Fruit fly (Drosophila melanogaster): Measurements from ENCODE around the gene CG33784.

The CG33784 gene

dm6 chr3R:10048035-10048774 lies 19.5 kb upstream of the CG33784 start:
- TF ChIP-seq Hr38 (GFP tag; optimal IDR thresholded peaks at IDR 0.05), result no peak
- peak; percentile 75 for TF ChIP-seq lz (GFP tag; optimal IDR thresholded peaks at IDR 0.05)
- no peak for TF ChIP-seq Met (GFP tag; optimal IDR thresholded peaks at IDR 0.05)
- TF ChIP-seq Lpt (GFP tag; optimal IDR thresholded peaks at IDR 0.05), result peak; percentile 34
- TF ChIP-seq CG31627 (GFP tag; optimal IDR thresholded peaks at IDR 0.05), result peak; percentile 57
- TF ChIP-seq CG6808 (GFP tag; optimal IDR thresholded peaks at IDR 0.05), result peak; percentile 39
- no peak for TF ChIP-seq CG9139 (GFP tag; optimal IDR thresholded peaks at IDR 0.05)
- peak; percentile 64 for TF ChIP-seq Ets21C (GFP tag; optimal IDR thresholded peaks at IDR 0.05)
- peak; percentile 47 for TF ChIP-seq Blimp-1 (GFP tag; optimal IDR thresholded peaks at IDR 0.05)
- no peak for TF ChIP-seq CG16779 (tag; optimal IDR thresholded peaks at IDR 0.05)
- TF ChIP-seq Sox102F (GFP tag; optimal IDR thresholded peaks at IDR 0.05), result peak; percentile 83
- no peak for TF ChIP-seq CG1621 (tag; optimal IDR thresholded peaks at IDR 0.05)
- no peak for TF ChIP-seq fkh (GFP tag; optimal IDR thresholded peaks at IDR 0.05)
- TF ChIP-seq salr (GFP tag; optimal IDR thresholded peaks at IDR 0.05), result peak in 1 of 2 experiments; percentile 60
- TF ChIP-seq acj6 (GFP tag; optimal IDR thresholded peaks at IDR 0.05), result peak; percentile 69
- TF ChIP-seq CG4318 (GFP tag; optimal IDR thresholded peaks at IDR 0.05), result no peak
- TF ChIP-seq Gug (GFP tag; IDR thresholded peaks at IDR 0.05), result no peak
- TF ChIP-seq CG10631 (GFP tag; optimal IDR thresholded peaks at IDR 0.05), result peak; percentile 31
- TF ChIP-seq CG11762 (GFP tag; optimal IDR thresholded peaks at IDR 0.05; ENCODE audit: insufficient read depth), result peak; percentile 62
- peak; percentile 69; the same call in 2 of the 3 replicates for TF ChIP-seq CG8119 (GFP tag; IDR thresholded peaks at IDR 0.05)
- peak; percentile 77 for TF ChIP-seq topi (GFP tag; optimal IDR thresholded peaks at IDR 0.05)
- no peak for TF ChIP-seq eg (GFP tag; IDR thresholded peaks at IDR 0.05)
- TF ChIP-seq spab (GFP tag; optimal IDR thresholded peaks at IDR 0.05), result no peak
- TF ChIP-seq ss (GFP tag; optimal IDR thresholded peaks at IDR 0.05), result peak in 1 of 2 experiments; percentile 63
- no peak for TF ChIP-seq CG6163 (GFP tag; IDR thresholded peaks at IDR 0.05)
- TF ChIP-seq dac (GFP tag; optimal IDR thresholded peaks at IDR 0.05), result peak; percentile 5
- TF ChIP-seq esn (GFP tag; optimal IDR thresholded peaks at IDR 0.05), result peak; percentile 85
- peak; percentile 59 for TF ChIP-seq Eip75B (GFP tag; optimal IDR thresholded peaks at IDR 0.05)
- TF ChIP-seq Hr4 (GFP tag; optimal IDR thresholded peaks at IDR 0.05), result peak; percentile 77
- peak; percentile 17 for TF ChIP-seq CG6854 (GFP tag; optimal IDR thresholded peaks at IDR 0.05)
- no peak for TF ChIP-seq pdm3 (GFP tag; optimal IDR thresholded peaks at IDR 0.05)
- peak; percentile 59 for TF ChIP-seq CG3032 (tag; optimal IDR thresholded peaks at IDR 0.05)
- peak; percentile 75 for TF ChIP-seq CG34406 (GFP tag; optimal IDR thresholded peaks at IDR 0.05)
- TF ChIP-seq cyc (GFP tag; optimal IDR thresholded peaks at IDR 0.05), result peak; percentile 47
- peak; percentile 72 for TF ChIP-seq Sox14 (GFP tag; optimal IDR thresholded peaks at IDR 0.05)
- TF ChIP-seq Hr39 (GFP tag; optimal IDR thresholded peaks at IDR 0.05), result peak; percentile 65
- peak; percentile 59 for TF ChIP-seq CG8319 (GFP tag; optimal IDR thresholded peaks at IDR 0.05)
- peak; percentile 16 for TF ChIP-seq dsx (GFP tag; optimal IDR thresholded peaks at IDR 0.05; ENCODE audit: poor library complexity, severe bottlenecking)
- peak; percentile 75 for TF ChIP-seq OdsH (GFP tag; optimal IDR thresholded peaks at IDR 0.05)
- TF ChIP-seq CG7368 (GFP tag; optimal IDR thresholded peaks at IDR 0.05), result peak; percentile 29
- TF ChIP-seq Eip93F (GFP tag; optimal IDR thresholded peaks at IDR 0.05), result peak; percentile 51
- TF ChIP-seq Ets96B (tag; optimal IDR thresholded peaks at IDR 0.05), result peak; percentile 41
- TF ChIP-seq vri (GFP tag; optimal IDR thresholded peaks at IDR 0.05), result peak; percentile 63
- TF ChIP-seq Sox15 (GFP tag; optimal IDR thresholded peaks at IDR 0.05), result peak; percentile 57
- no peak for TF ChIP-seq CG11294 (GFP tag; IDR thresholded peaks at IDR 0.05)
- peak; percentile 57 for TF ChIP-seq CG10669 (GFP tag; optimal IDR thresholded peaks at IDR 0.05)
- TF ChIP-seq Eip78C (GFP tag), result peak; percentile 93
- TF ChIP-seq CG6792 (GFP tag; optimal IDR thresholded peaks at IDR 0.05), result peak; percentile 71
- TF ChIP-seq CG3919 (GFP tag; optimal IDR thresholded peaks at IDR 0.05), result peak; percentile 64
- TF ChIP-seq net (GFP tag; optimal IDR thresholded peaks at IDR 0.05), result peak; percentile 65

Measured in whole organism, prepupa.